Fruit fly (Drosophila melanogaster) whole organism: ENCODE measurements around the gene janB.

ENCODE experiments used
- CG8478 ChIP-seq: fragments of >200 bp; optimal IDR thresholded peaks from 2 replicates; lab custom pipeline; 2018; ENCODE audit warnings: inconsistent platforms
- EcR ChIP-seq, 2 experiments: fragments of >200 bp; optimal IDR thresholded peaks; 2 replicates each; lab custom pipeline; 2017; ENCODE audit warnings: missing biosample characterization in 2 of 2, missing genetic modification characterization in 2 of 2, missing genetic modification reagents in 2 of 2
- pan ChIP-seq: fragments of >200 bp; optimal IDR thresholded peaks from 2 replicates; lab custom pipeline; 2017
- psq ChIP-seq: fragments of >200 bp; optimal IDR thresholded peaks from 2 replicates; lab custom pipeline; 2017
- usp ChIP-seq: fragments of >200 bp; optimal IDR thresholded peaks from 2 replicates; lab custom pipeline; 2017; ENCODE audit warnings: missing biosample characterization, missing genetic modification characterization, mixed read lengths

- no peak for TF ChIP-seq pan (lab: Kevin White, UChicago)
- TF ChIP-seq EcR (GFP tag; optimal IDR thresholded peaks at IDR 0.05; lab: Kevin White, UChicago), result no peak
- TF ChIP-seq CG8478 (lab: Kevin White, UChicago), result no peak
- TF ChIP-seq usp (GFP tag; lab: Kevin White, UChicago), result no peak
- no peak for TF ChIP-seq psq
Measured at dm6 chr3R:30051933-30052332, 13.4 kb upstream of the janB start, which contains the start of gene CG15528.
